Worm (Caenorhabditis elegans) whole organism, young adult: Measurements from ENCODE around the gene dgk-1.

Source experiments
- efl-1 ChIP-seq: fragments of 150-350 bp; optimal IDR thresholded peaks from 2 replicates; lab custom pipeline; 2014; ENCODE audit warnings: missing biosample characterization, missing genetic modification reagents, missing genetic modification characterization
- egl-18 ChIP-seq: fragments of 200-800 bp; sonication (Bioruptor generic); IDR thresholded peaks from 2 replicates; pipeline ENCODE4 v1.3.6; 2022; ENCODE audit warnings: missing genetic modification reagents, missing genetic modification characterization, missing compliant biosample characterization
- mel-28 ChIP-seq: sonication (generic microtip); optimal IDR thresholded peaks from 2 replicates; lab custom pipeline; 2016; ENCODE audit warnings: borderline replicate concordance, mild to moderate bottlenecking, missing genetic modification characterization, missing compliant biosample characterization
- snpc-1.3 ChIP-seq: sonication (generic microtip); optimal IDR thresholded peaks from 2 replicates; lab custom pipeline; 2017; ENCODE audit warnings: missing genetic modification characterization, mild to moderate bottlenecking, missing compliant biosample characterization, antibody characterized with exemption, moderate library complexity, missing genotype, missing genetic modification reagents; ENCODE audit not compliant: insufficient read depth
- tlf-1 ChIP-seq: fragments of 200-800 bp; sonication (Bioruptor generic); optimal IDR thresholded peaks from 2 replicates; lab custom pipeline; 2018; ENCODE audit warnings: mild to moderate bottlenecking, missing genetic modification characterization, missing compliant biosample characterization
- xnd-1 ChIP-seq: sonication (generic microtip); optimal IDR thresholded peaks from 2 replicates; lab custom pipeline; 2016; ENCODE audit warnings: missing genotype, missing genetic modification reagents, missing genetic modification characterization, missing compliant biosample characterization

DNA sequence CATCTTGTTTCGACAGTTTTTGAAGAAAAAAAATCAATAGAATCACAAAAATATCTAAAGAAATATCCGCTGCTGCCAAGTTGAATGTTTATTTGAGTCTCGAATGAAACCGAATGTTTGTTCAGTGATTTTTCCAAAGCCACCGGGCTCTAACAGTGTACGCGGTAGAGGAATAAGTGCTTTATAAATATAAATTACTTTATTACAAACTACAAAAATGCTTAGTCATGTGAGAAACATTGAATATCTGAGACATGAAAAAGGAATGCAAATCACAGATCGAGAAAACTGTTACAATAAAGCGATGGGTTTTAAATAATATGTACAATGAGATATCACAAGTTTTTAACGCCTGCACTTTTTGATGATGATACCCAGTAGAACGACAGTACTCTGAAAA is 47.1 kb upstream of the dgk-1 start, which contains the start of gene F55A4.7:
- TF ChIP-seq efl-1 (GFP tag; lab: Kevin White, UChicago) (no peak), xnd-1 (tag; lab: Kevin White, UChicago) (no peak), snpc-1.3 (tag; lab: Kevin White, UChicago) (no peak), tlf-1 (no peak), mel-28 (tag; lab: Kevin White, UChicago) (no peak), egl-18 (no peak)
